Fruit fly (Drosophila melanogaster) whole organism: ENCODE data around the gene shd.

ENCODE experiments used
- EcR ChIP-seq, 2 experiments: fragments of >200 bp; optimal IDR thresholded peaks; 2 replicates each; lab custom pipeline; 2017; ENCODE audit warnings: missing biosample characterization in 2 of 2, missing genetic modification characterization in 2 of 2, missing genetic modification reagents in 2 of 2
- pan ChIP-seq: fragments of >200 bp; optimal IDR thresholded peaks from 2 replicates; lab custom pipeline; 2017
- psq ChIP-seq: fragments of >200 bp; optimal IDR thresholded peaks from 2 replicates; lab custom pipeline; 2017
- usp ChIP-seq: fragments of >200 bp; optimal IDR thresholded peaks from 2 replicates; lab custom pipeline; 2017; ENCODE audit warnings: missing biosample characterization, missing genetic modification characterization, mixed read lengths

DNA sequence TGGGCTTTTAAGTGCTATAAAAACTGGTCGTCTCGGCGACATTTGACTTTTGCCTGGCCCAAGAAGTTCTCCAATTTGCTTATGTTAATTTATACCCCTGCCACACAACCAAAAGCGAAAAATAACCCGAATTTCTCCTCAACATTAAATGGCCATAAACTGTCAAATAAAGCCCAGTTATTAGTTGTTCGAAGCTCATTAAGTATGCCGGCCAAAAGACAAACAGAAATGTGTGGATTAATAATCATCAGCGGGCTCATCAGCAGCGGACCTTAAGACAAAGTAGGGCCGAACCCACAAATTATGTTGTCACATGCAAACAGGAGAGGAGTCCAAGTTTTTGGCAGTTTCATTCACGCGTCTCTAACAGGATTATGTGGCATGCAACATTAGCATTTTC lies 40.9 kb downstream of the shd start:
- TF ChIP-seq EcR (GFP tag; optimal IDR thresholded peaks at IDR 0.05; lab: Kevin White, UChicago) (no peak), psq (lab: Kevin White, UChicago) (no peak), usp (GFP tag; lab: Kevin White, UChicago) (no peak), pan (no peak)
